Worm (Caenorhabditis elegans): Measurements from ENCODE around the gene rnp-2.
"Not testable (repeated sequence)": the region's sequence is repeated elsewhere in the genome, so short reads cannot be mapped to it uniquely, and the experiment has no call there.

Gene rnp-2

DNA sequence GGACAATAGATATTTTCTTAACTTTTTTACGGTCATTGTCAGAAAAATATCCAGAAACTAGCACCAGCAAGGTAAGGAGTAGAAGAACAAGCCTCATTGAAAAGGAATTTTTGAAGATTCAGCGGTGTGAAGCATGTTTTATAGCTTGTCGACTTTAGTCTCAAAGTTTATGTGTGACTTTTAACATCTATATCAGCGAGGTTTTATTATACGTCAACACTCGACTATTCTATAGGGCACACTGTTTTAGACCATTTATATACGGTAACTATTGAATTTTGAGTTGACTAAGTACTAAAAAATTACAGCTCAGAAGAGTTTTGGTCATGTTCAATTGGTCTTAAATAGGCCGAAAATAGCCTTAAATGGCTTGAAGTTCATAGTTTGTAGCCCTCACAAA lies 30.6 kb upstream of the rnp-2 start, which contains the start of gene F49F1.11:
Gene F49F1.11 (minus strand): TSS at position 101 of the 400 bp plus-strand sequence.
- TF ChIP-seq nhr-76 (tag; optimal IDR thresholded peaks at IDR 0.05): no peak
- no peak for TF ChIP-seq unc-62 (GFP tag; optimal IDR thresholded peaks at IDR 0.05)
- TF ChIP-seq unc-39 (tag; optimal IDR thresholded peaks at IDR 0.05): no peak
- no peak for TF ChIP-seq nhr-28 (tag; optimal IDR thresholded peaks at IDR 0.05)
- TF ChIP-seq tbx-8 (GFP tag; optimal IDR thresholded peaks at IDR 0.05): no peak
- TF ChIP-seq bed-3 (GFP tag; optimal IDR thresholded peaks at IDR 0.05): no peak
- no peak for TF ChIP-seq drap-1 (GFP tag; optimal IDR thresholded peaks at IDR 0.05)
- TF ChIP-seq lin-32 (GFP tag; optimal IDR thresholded peaks at IDR 0.05): no peak
- no peak for TF ChIP-seq sem-2 (GFP tag; optimal IDR thresholded peaks at IDR 0.05)
- TF ChIP-seq ztf-11 (tag; optimal IDR thresholded peaks at IDR 0.05): no peak
- TF ChIP-seq mep-1 (tag; optimal IDR thresholded peaks at IDR 0.05): no peak
- TF ChIP-seq sptf-1 (tag; optimal IDR thresholded peaks at IDR 0.05): no peak
- TF ChIP-seq ces-1 (GFP tag; optimal IDR thresholded peaks at IDR 0.05): no peak
- no peak for TF ChIP-seq flh-1 (GFP tag; optimal IDR thresholded peaks at IDR 0.05)
- TF ChIP-seq unc-120 (tag; optimal IDR thresholded peaks at IDR 0.05; ENCODE audit: poor library complexity, severe bottlenecking): no peak
- TF ChIP-seq zip-8 (tag; optimal IDR thresholded peaks at IDR 0.05): no peak
- TF ChIP-seq nhr-237 (tag; optimal IDR thresholded peaks at IDR 0.05): no peak
- TF ChIP-seq mab-5 (tag; optimal IDR thresholded peaks at IDR 0.05): no peak
- TF ChIP-seq cnd-1 (tag; optimal IDR thresholded peaks at IDR 0.05): no peak
- no peak for TF ChIP-seq snpc-4 (tag; optimal IDR thresholded peaks at IDR 0.05)

DNA sequence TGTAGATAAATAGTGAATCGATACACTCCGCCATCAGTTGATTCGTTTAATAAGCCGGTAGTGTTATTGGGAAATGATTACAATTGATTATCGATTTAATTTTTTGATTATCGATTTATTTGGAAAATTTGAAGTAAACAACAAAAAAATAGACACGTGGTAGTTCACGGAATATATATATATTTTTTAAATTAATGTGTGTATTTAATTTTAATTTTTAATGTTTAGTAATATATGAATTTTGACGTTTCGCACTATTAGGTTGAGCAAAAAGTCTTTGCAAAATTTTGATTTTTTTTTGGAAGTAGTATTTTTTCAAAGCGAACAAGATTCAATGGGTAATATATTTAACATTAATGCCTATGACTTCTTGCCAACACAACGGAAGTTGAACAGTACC lies 28.9 kb upstream of the rnp-2 start, which contains the start of gene F49F1.12:
Gene F49F1.12 (minus strand): TSS at position 101 of the 400 bp plus-strand sequence.
- not testable (repeated sequence) for TF ChIP-seq drap-1 (GFP tag; optimal IDR thresholded peaks at IDR 0.05); elt-3 (tag; optimal IDR thresholded peaks at IDR 0.05); nhr-12 (tag; optimal IDR thresholded peaks at IDR 0.05)

DNA sequence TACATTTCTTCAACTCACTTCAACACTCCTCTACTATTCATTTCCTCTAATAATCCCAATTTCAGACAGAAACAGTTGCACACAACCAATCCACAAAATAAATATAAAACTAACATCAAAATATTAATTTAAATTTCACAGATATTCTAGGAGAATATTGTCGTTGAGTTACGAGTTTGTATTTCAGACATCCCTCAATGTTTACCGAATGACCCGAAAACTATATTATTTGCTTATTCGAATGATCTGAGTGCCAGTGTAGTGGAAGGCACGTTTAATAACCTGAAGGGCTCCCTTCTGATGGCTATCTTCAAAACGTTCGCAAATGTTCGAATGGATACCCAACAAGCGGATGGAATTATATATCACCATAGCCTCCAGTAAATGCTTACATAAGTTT lies 27.1 kb upstream of the rnp-2 start, which contains the start of gene R07C12.3:
Gene R07C12.3 (plus strand): TSS at position 301 of the 400 bp plus-strand sequence.
- TF ChIP-seq flh-1 (GFP tag; optimal IDR thresholded peaks at IDR 0.05) (no peak), nhr-237 (tag; optimal IDR thresholded peaks at IDR 0.05) (no peak), nhr-76 (tag; optimal IDR thresholded peaks at IDR 0.05) (no peak), nhr-12 (tag; optimal IDR thresholded peaks at IDR 0.05) (no peak), bed-3 (GFP tag; optimal IDR thresholded peaks at IDR 0.05) (no peak), snpc-4 (tag; optimal IDR thresholded peaks at IDR 0.05) (no peak), unc-62 (GFP tag; optimal IDR thresholded peaks at IDR 0.05) (no peak), elt-3 (tag; optimal IDR thresholded peaks at IDR 0.05) (no peak), cnd-1 (tag; optimal IDR thresholded peaks at IDR 0.05) (no peak), nhr-28 (tag; optimal IDR thresholded peaks at IDR 0.05) (no peak), nhr-2 (tag; optimal IDR thresholded peaks at IDR 0.05) (no peak), blmp-1 (tag; optimal IDR thresholded peaks at IDR 0.05) (no peak)

DNA sequence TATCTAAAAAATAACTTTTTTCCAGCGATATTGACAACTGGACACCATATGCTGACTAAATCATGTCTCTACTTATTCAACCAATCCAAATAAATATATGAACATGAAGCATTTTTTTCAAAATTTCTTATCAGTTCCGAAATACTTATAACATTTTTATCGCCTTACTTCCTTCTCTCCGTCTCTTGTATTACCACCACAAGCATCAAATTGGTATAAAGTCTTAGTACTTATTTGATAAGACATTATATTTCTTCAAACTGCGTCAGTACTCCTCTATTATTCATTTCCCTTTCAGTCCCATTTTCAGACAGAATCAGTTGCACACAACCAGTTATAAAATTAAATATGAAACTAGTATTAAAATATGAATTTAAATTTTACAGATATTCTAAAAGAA lies 24.0 kb upstream of the rnp-2 start:
- TF ChIP-seq ztf-11 (tag; optimal IDR thresholded peaks at IDR 0.05): no peak
- TF ChIP-seq nhr-12 (tag; optimal IDR thresholded peaks at IDR 0.05): no peak
- TF ChIP-seq nhr-76 (tag; optimal IDR thresholded peaks at IDR 0.05): no peak
- no peak for TF ChIP-seq unc-120 (tag; optimal IDR thresholded peaks at IDR 0.05; ENCODE audit: poor library complexity, severe bottlenecking)
- TF ChIP-seq sptf-1 (tag; optimal IDR thresholded peaks at IDR 0.05): no peak
- TF ChIP-seq bed-3 (GFP tag; optimal IDR thresholded peaks at IDR 0.05): no peak
- TF ChIP-seq ces-1 (GFP tag; optimal IDR thresholded peaks at IDR 0.05): no peak
- TF ChIP-seq lin-13 (tag; optimal IDR thresholded peaks at IDR 0.05): no peak
- no peak for TF ChIP-seq elt-3 (tag; optimal IDR thresholded peaks at IDR 0.05)
- TF ChIP-seq ham-2 (GFP tag; optimal IDR thresholded peaks at IDR 0.05): no peak
- TF ChIP-seq mls-2 (tag; optimal IDR thresholded peaks at IDR 0.05): no peak
- no peak for TF ChIP-seq unc-62 (GFP tag; optimal IDR thresholded peaks at IDR 0.05)
- TF ChIP-seq sem-2 (GFP tag; optimal IDR thresholded peaks at IDR 0.05): no peak

DNA sequence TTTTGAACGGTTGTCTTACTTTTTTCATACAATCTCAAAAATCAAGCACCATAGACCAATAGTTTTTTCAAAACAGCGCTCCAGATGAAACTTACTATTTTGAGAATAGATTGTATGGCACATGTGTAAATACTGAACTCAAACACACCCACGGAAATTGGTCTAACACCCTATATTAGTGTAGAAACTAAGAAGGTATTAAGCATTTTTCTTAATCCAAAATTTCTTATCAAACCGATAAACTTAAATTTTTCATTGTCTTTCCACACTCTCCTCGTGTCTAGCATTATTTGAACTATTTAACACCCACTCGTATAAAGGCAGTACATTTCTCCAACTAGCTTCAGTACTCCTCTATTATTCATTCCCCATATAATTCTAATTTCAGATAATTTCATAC lies 21.7 kb upstream of the rnp-2 start:
- TF ChIP-seq blmp-1 (tag; optimal IDR thresholded peaks at IDR 0.05): no peak
- TF ChIP-seq ces-1 (GFP tag; optimal IDR thresholded peaks at IDR 0.05): no peak
- TF ChIP-seq mep-1 (tag; optimal IDR thresholded peaks at IDR 0.05): no peak
- TF ChIP-seq nhr-76 (tag; optimal IDR thresholded peaks at IDR 0.05): no peak
- no peak for TF ChIP-seq ztf-11 (tag; optimal IDR thresholded peaks at IDR 0.05)
- TF ChIP-seq lsy-2 (tag; optimal IDR thresholded peaks at IDR 0.05): no peak
- TF ChIP-seq unc-39 (tag; optimal IDR thresholded peaks at IDR 0.05): no peak
- no peak for TF ChIP-seq unc-62 (GFP tag; optimal IDR thresholded peaks at IDR 0.05)
- no peak for TF ChIP-seq tbx-8 (GFP tag; optimal IDR thresholded peaks at IDR 0.05)
- TF ChIP-seq nhr-28 (tag; optimal IDR thresholded peaks at IDR 0.05): no peak
- TF ChIP-seq M03D4.4 (tag; optimal IDR thresholded peaks at IDR 0.05): no peak
- TF ChIP-seq nhr-12 (tag; optimal IDR thresholded peaks at IDR 0.05): no peak
- no peak for TF ChIP-seq zip-8 (tag; optimal IDR thresholded peaks at IDR 0.05)
- no peak for TF ChIP-seq unc-120 (tag; optimal IDR thresholded peaks at IDR 0.05; ENCODE audit: poor library complexity, severe bottlenecking)
- TF ChIP-seq ham-2 (GFP tag; optimal IDR thresholded peaks at IDR 0.05): no peak
- TF ChIP-seq nhr-237 (tag; optimal IDR thresholded peaks at IDR 0.05): no peak
- TF ChIP-seq nhr-2 (tag; optimal IDR thresholded peaks at IDR 0.05): no peak

All from whole organism, mixed stage, embryonic.